ENCODE assay signal across 1 fruit fly cellular context in genomic region chr3R:18719767-18720341, dm6.
A peak's percentile ranks its signal among the peaks of the same experiment; 100 is the strongest.
TF ChIP-seq lines count a peak whose summit lies in the region.

No protein-coding gene starts in this region.

TF ChIP-seq in whole organism, embryonic, 481 proteins besides CTCF, POLR2A, EP300 and RAD21 (continued from another document):
- no peak for TF ChIP-seq Dip2 (GFP tag; IDR thresholded peaks at IDR 0.05; lab: Robert Waterston, UW)
- TF ChIP-seq B-H1 (GFP tag; IDR thresholded peaks at IDR 0.05; lab: Robert Waterston, UW), result peak; percentile 78
- TF ChIP-seq zen2 (GFP tag; IDR thresholded peaks at IDR 0.05; lab: Robert Waterston, UW; ENCODE audit: partially characterized antibody), result no peak
- TF ChIP-seq PHDP (tag; optimal IDR thresholded peaks at IDR 0.05; lab: Kevin White, UChicago), result peak; percentile 93
- no peak for TF ChIP-seq Dll (GFP tag; IDR thresholded peaks at IDR 0.05; lab: Robert Waterston, UW; ENCODE audit: partially characterized antibody)
- peak; percentile 90 for TF ChIP-seq caup (GFP tag; optimal IDR thresholded peaks at IDR 0.05; lab: Kevin White, UChicago; ENCODE audit: severe bottlenecking)
- peak; percentile 22 for TF ChIP-seq HmgD (GFP tag; optimal IDR thresholded peaks at IDR 0.05; lab: Kevin White, UChicago)
- TF ChIP-seq crc (GFP tag; optimal IDR thresholded peaks at IDR 0.05; lab: Kevin White, UChicago), result peak; percentile 74
- peak; percentile 95 for TF ChIP-seq Fer1 (GFP tag; optimal IDR thresholded peaks at IDR 0.05; lab: Kevin White, UChicago)
- TF ChIP-seq ro (GFP tag; IDR thresholded peaks at IDR 0.05; lab: Robert Waterston, UW), result peak; percentile 59; the same call in 1 of the 2 replicates
- TF ChIP-seq chif (GFP tag; optimal IDR thresholded peaks at IDR 0.05; lab: Kevin White, UChicago), result peak; percentile 61 to 81
- no peak for TF ChIP-seq CG10565 (GFP tag; optimal IDR thresholded peaks at IDR 0.05; lab: Kevin White, UChicago)
- TF ChIP-seq CG2889 (GFP tag; IDR thresholded peaks at IDR 0.05; lab: Robert Waterston, UW), result peak; percentile 69; the same call in 2 of the 3 replicates
- peak; percentile 75 for TF ChIP-seq schlank (tag; optimal IDR thresholded peaks at IDR 0.05; lab: Kevin White, UChicago)
- no peak for TF ChIP-seq CG8290 (GFP tag; optimal IDR thresholded peaks at IDR 0.05; lab: Kevin White, UChicago)
- TF ChIP-seq CG8290 (tag; optimal IDR thresholded peaks at IDR 0.05; lab: Kevin White, UChicago), result peak in 1 of 2 experiments; percentile 86
- TF ChIP-seq CG12155 (GFP tag; optimal IDR thresholded peaks at IDR 0.05; lab: Kevin White, UChicago), result peak; percentile 67
- no peak for TF ChIP-seq Hr39 (optimal IDR thresholded peaks at IDR 0.05; lab: Kevin White, UChicago)
- TF ChIP-seq CG8765 (GFP tag; IDR thresholded peaks at IDR 0.05; lab: Robert Waterston, UW), result peak; percentile 18; the same call in 1 of the 2 replicates
- TF ChIP-seq ac (GFP tag; optimal IDR thresholded peaks at IDR 0.05; lab: Kevin White, UChicago), result no peak
- peak; percentile 88 for TF ChIP-seq ATbp (GFP tag; optimal IDR thresholded peaks at IDR 0.05; lab: Kevin White, UChicago)
- no peak for TF ChIP-seq sr (GFP tag; IDR thresholded peaks at IDR 0.05; lab: Robert Waterston, UW)
- no peak for TF ChIP-seq Drgx (GFP tag; IDR thresholded peaks at IDR 0.05; lab: Robert Waterston, UW)
- TF ChIP-seq cas (GFP tag; IDR thresholded peaks at IDR 0.05; lab: Robert Waterston, UW), result no peak; the same call in 1 of the 2 replicates
- TF ChIP-seq Ssrp (tag; optimal IDR thresholded peaks at IDR 0.05; lab: Kevin White, UChicago), result peak; percentile 77
- peak; percentile 91 for TF ChIP-seq Hey (tag; optimal IDR thresholded peaks at IDR 0.05; lab: Kevin White, UChicago)
- TF ChIP-seq Asciz (GFP tag; optimal IDR thresholded peaks at IDR 0.05; lab: Kevin White, UChicago), result peak; percentile 82
- TF ChIP-seq onecut (GFP tag; IDR thresholded peaks at IDR 0.05; lab: Robert Waterston, UW), result peak; percentile 82
- TF ChIP-seq CG15269 (tag; optimal IDR thresholded peaks at IDR 0.05; lab: Kevin White, UChicago), result peak; percentile 92
- TF ChIP-seq Scr (GFP tag; IDR thresholded peaks at IDR 0.05; lab: Robert Waterston, UW; ENCODE audit: partially characterized antibody), result no peak
- no peak for TF ChIP-seq Poxn (GFP tag; IDR thresholded peaks at IDR 0.05; lab: Robert Waterston, UW)
- peak; percentile 80 for TF ChIP-seq dan (GFP tag; IDR thresholded peaks at IDR 0.05; lab: Robert Waterston, UW)
- peak; percentile 88 for TF ChIP-seq CG4328 (GFP tag; optimal IDR thresholded peaks at IDR 0.05; lab: Kevin White, UChicago)
- TF ChIP-seq dm (GFP tag; optimal IDR thresholded peaks at IDR 0.05; lab: Kevin White, UChicago), result peak; percentile 59
- TF ChIP-seq CG9932 (GFP tag; IDR thresholded peaks at IDR 0.05; lab: Robert Waterston, UW), result peak; percentile 73
- peak; percentile 95 for TF ChIP-seq Hmr (GFP tag; optimal IDR thresholded peaks at IDR 0.05; lab: Kevin White, UChicago)
